Fruit fly (Drosophila melanogaster): ENCODE data around the gene IntS12.

The IntS12 gene

DNA sequence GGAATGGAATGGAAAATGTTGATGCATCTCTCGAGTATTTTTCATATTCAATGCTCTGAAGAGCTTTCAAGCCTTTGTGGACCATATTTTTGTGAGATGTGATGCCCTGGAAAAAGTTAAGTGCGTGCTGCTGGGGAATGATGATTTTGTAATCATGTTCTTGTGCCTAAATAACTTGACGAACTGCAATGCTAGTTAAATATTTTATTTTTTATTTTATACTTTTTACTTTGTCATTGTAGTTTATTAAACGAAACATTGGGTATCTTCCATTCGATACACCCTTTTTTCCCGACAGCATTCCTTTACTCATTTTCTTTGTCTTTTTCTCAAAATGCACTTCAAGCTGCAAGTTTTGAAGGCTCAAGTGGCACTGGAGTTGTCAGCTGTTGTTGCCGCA lies 36.8 kb downstream of the IntS12 start (continued):
- TF ChIP-seq CG31388 (GFP tag; optimal IDR thresholded peaks at IDR 0.05) (no peak), CG31224 (GFP tag; IDR thresholded peaks at IDR 0.05) (no peak), CG4424 (GFP tag; optimal IDR thresholded peaks at IDR 0.05) (peak; percentile 54), CG15269 (tag; optimal IDR thresholded peaks at IDR 0.05) (peak; percentile 25), lab (GFP tag; optimal IDR thresholded peaks at IDR 0.05) (peak; percentile 27), psq (GFP tag; optimal IDR thresholded peaks at IDR 0.05) (no peak), Drgx (GFP tag; IDR thresholded peaks at IDR 0.05) (peak; percentile 74), zen (tag; optimal IDR thresholded peaks at IDR 0.05) (no peak), maf-S (GFP tag; optimal IDR thresholded peaks at IDR 0.05) (no peak), CG18599 (GFP tag; optimal IDR thresholded peaks at IDR 0.05) (no peak), CG15696 (tag; optimal IDR thresholded peaks at IDR 0.05) (no peak), CG7372 (GFP tag; IDR thresholded peaks at IDR 0.05) (no peak), Lhr (GFP tag; optimal IDR thresholded peaks at IDR 0.05) (no peak), CG10267 (tag; optimal IDR thresholded peaks at IDR 0.05) (peak; percentile 28), YL-1 (GFP tag; optimal IDR thresholded peaks at IDR 0.05) (no peak), ara (GFP tag; IDR thresholded peaks at IDR 0.05) (peak; percentile 59; the same call in 1 of the 2 replicates), pum (GFP tag; optimal IDR thresholded peaks at IDR 0.05) (no peak), crol (GFP tag; IDR thresholded peaks at IDR 0.05) (no peak), btn (GFP tag; optimal IDR thresholded peaks at IDR 0.05) (no peak), CG15601 (tag; optimal IDR thresholded peaks at IDR 0.05) (peak; percentile 26), Awh (GFP tag; IDR thresholded peaks at IDR 0.05) (0 out of 2 replicates have a peak, but pooled peaks have one; percentile 9), Camta (GFP tag; optimal IDR thresholded peaks at IDR 0.05) (no peak), HHEX (GFP tag; optimal IDR thresholded peaks at IDR 0.05) (no peak), az2 (GFP tag; optimal IDR thresholded peaks at IDR 0.05) (peak; percentile 65), chif (GFP tag; optimal IDR thresholded peaks at IDR 0.05) (no peak), yki (optimal IDR thresholded peaks at IDR 0.05) (no peak), CG8388 (GFP tag; optimal IDR thresholded peaks at IDR 0.05) (peak; percentile 51), CG7963 (GFP tag; IDR thresholded peaks at IDR 0.05; ENCODE audit: partially characterized antibody) (no peak), CG3838 (GFP tag; optimal IDR thresholded peaks at IDR 0.05) (no peak), Scr (GFP tag; IDR thresholded peaks at IDR 0.05; ENCODE audit: partially characterized antibody) (no peak), Trl (optimal IDR thresholded peaks at IDR 0.05) (no peak), Trl (GFP tag; optimal IDR thresholded peaks at IDR 0.05) (no peak), Hr3 (GFP tag; optimal IDR thresholded peaks at IDR 0.05) (peak; percentile 23), Dp (GFP tag; optimal IDR thresholded peaks at IDR 0.05) (no peak), HLH4C (GFP tag; IDR thresholded peaks at IDR 0.05; ENCODE audit: partially characterized antibody) (no peak), CG16813 (GFP tag; IDR thresholded peaks at IDR 0.05; ENCODE audit: partially characterized antibody) (no peak), CG31365 (tag; optimal IDR thresholded peaks at IDR 0.05) (no peak), CG8089 (GFP tag; optimal IDR thresholded peaks at IDR 0.05) (no peak), sens (GFP tag) (peak; percentile 79), kah (GFP tag; optimal IDR thresholded peaks at IDR 0.05) (no peak), B-H2 (GFP tag; optimal IDR thresholded peaks at IDR 0.05) (no peak), Deaf1 (tag; optimal IDR thresholded peaks at IDR 0.05) (no peak), Xbp1 (GFP tag; optimal IDR thresholded peaks at IDR 0.05) (peak; percentile 59), CG11695 (GFP tag; IDR thresholded peaks at IDR 0.05) (no peak), CG13775 (GFP tag; optimal IDR thresholded peaks at IDR 0.05) (no peak), D19B (GFP tag; optimal IDR thresholded peaks at IDR 0.05) (peak; percentile 47), Abd-B (GFP tag; optimal IDR thresholded peaks at IDR 0.05) (peak; percentile 25), fd96Cb (tag; optimal IDR thresholded peaks at IDR 0.05) (peak; percentile 56), gfzf (GFP tag; optimal IDR thresholded peaks at IDR 0.05) (no peak), vfl (GFP tag; optimal IDR thresholded peaks at IDR 0.05) (no peak), vnd (GFP tag; IDR thresholded peaks at IDR 0.05; ENCODE audit: partially characterized antibody) (no peak), luna (GFP tag; optimal IDR thresholded peaks at IDR 0.05) (no peak)

All from whole organism, embryonic.